Fruit fly (Drosophila melanogaster): ENCODE results near the gene CG8001.
A peak's percentile ranks its signal among the peaks of the same experiment; 100 is the strongest.

CG8001 gene

dm6 chr3L:1794164-1794942 lies 38.4 kb downstream of the CG8001 start (continued):
- TF ChIP-seq amos (GFP tag; IDR thresholded peaks at IDR 0.05; ENCODE audit: partially characterized antibody), result no peak; the same call in 1 of the 2 replicates
- TF ChIP-seq CG4730 (GFP tag; IDR thresholded peaks at IDR 0.05), result no peak
- no peak for TF ChIP-seq CG17328 (GFP tag; IDR thresholded peaks at IDR 0.05)
- TF ChIP-seq Ada2b (GFP tag; IDR thresholded peaks at IDR 0.05), result no peak
- peak; percentile 9 for TF ChIP-seq kah (GFP tag; optimal IDR thresholded peaks at IDR 0.05)
- TF ChIP-seq CG7556 (GFP tag; optimal IDR thresholded peaks at IDR 0.05), result no peak
- no peak for TF ChIP-seq D19B (GFP tag; optimal IDR thresholded peaks at IDR 0.05)
- TF ChIP-seq CG13123 (GFP tag; optimal IDR thresholded peaks at IDR 0.05), result no peak
- peak; percentile 31; the same call in 1 of the 2 replicates for TF ChIP-seq Xrp1 (GFP tag; IDR thresholded peaks at IDR 0.05)
- no peak for TF ChIP-seq lbe (GFP tag; optimal IDR thresholded peaks at IDR 0.05)
- TF ChIP-seq Spps (tag; optimal IDR thresholded peaks at IDR 0.05), result no peak
- peak; percentile 34; the same call in 1 of the 2 replicates for TF ChIP-seq CG11247 (GFP tag; IDR thresholded peaks at IDR 0.05)
- peak in 1 of 2 experiments; percentile 23 for TF ChIP-seq insv (GFP tag; optimal IDR thresholded peaks at IDR 0.05)
- TF ChIP-seq B-H2 (GFP tag; optimal IDR thresholded peaks at IDR 0.05), result peak; percentile 84
- peak; percentile 49 for TF ChIP-seq CG15514 (GFP tag; optimal IDR thresholded peaks at IDR 0.05)
- no peak for TF ChIP-seq Dp (GFP tag; optimal IDR thresholded peaks at IDR 0.05)
- peak; percentile 21 for TF ChIP-seq Abd-B (GFP tag; optimal IDR thresholded peaks at IDR 0.05)
- no peak; the same call in 2 of the 3 replicates for TF ChIP-seq CG34224 (GFP tag; IDR thresholded peaks at IDR 0.05; ENCODE audit: partially characterized antibody)
- no peak for TF ChIP-seq phol (tag; optimal IDR thresholded peaks at IDR 0.05)
- peak; percentile 18; the same call in 1 of the 2 replicates for TF ChIP-seq ttk (GFP tag; IDR thresholded peaks at IDR 0.05)
- TF ChIP-seq Trl (optimal IDR thresholded peaks at IDR 0.05), result peak; percentile 86 to 97
- TF ChIP-seq Trl (GFP tag; optimal IDR thresholded peaks at IDR 0.05), result peak; percentile 8
- TF ChIP-seq CG2678 (tag; optimal IDR thresholded peaks at IDR 0.05), result peak; percentile 42
- TF ChIP-seq BEAF-32 (GFP tag; optimal IDR thresholded peaks at IDR 0.05), result no peak
- TF ChIP-seq grau (tag; optimal IDR thresholded peaks at IDR 0.05), result peak; percentile 3
- no peak; the same call in 1 of the 2 replicates for TF ChIP-seq onecut (GFP tag; IDR thresholded peaks at IDR 0.05)
- TF ChIP-seq Hr3 (GFP tag; optimal IDR thresholded peaks at IDR 0.05), result no peak
- no peak for TF ChIP-seq CG15011 (GFP tag; optimal IDR thresholded peaks at IDR 0.05)
- TF ChIP-seq ash1 (GFP tag; optimal IDR thresholded peaks at IDR 0.05), result peak; percentile 73
- TF ChIP-seq otp (GFP tag; IDR thresholded peaks at IDR 0.05), result peak; percentile 57; the same call in 1 of the 3 replicates
- TF ChIP-seq sens-2 (GFP tag; IDR thresholded peaks at IDR 0.05), result no peak
- peak; percentile 77 for TF ChIP-seq Atf3 (GFP tag; optimal IDR thresholded peaks at IDR 0.05)
- peak; percentile 78 for TF ChIP-seq lab (GFP tag; optimal IDR thresholded peaks at IDR 0.05)
- TF ChIP-seq CG12104 (GFP tag; optimal IDR thresholded peaks at IDR 0.05), result peak; percentile 14
- TF ChIP-seq CG6254 (GFP tag; optimal IDR thresholded peaks at IDR 0.05), result no peak
- no peak for TF ChIP-seq sr (GFP tag; IDR thresholded peaks at IDR 0.05)
- peak; percentile 63 for TF ChIP-seq CG1832 (GFP tag; optimal IDR thresholded peaks at IDR 0.05)
- peak; percentile 52 for TF ChIP-seq salm (tag; optimal IDR thresholded peaks at IDR 0.05)
- TF ChIP-seq CkIIα-i1 (GFP tag; IDR thresholded peaks at IDR 0.05), result no peak
- TF ChIP-seq tio (GFP tag; optimal IDR thresholded peaks at IDR 0.05), result no peak
- no peak for TF ChIP-seq Antp (GFP tag; optimal IDR thresholded peaks at IDR 0.05)
- no peak for TF ChIP-seq mam (GFP tag; optimal IDR thresholded peaks at IDR 0.05)
- TF ChIP-seq CG5953 (GFP tag; IDR thresholded peaks at IDR 0.05), result no peak
- TF ChIP-seq zfh2 (GFP tag; optimal IDR thresholded peaks at IDR 0.05), result no peak
- TF ChIP-seq Nf-YA (GFP tag; IDR thresholded peaks at IDR 0.05), result no peak
- TF ChIP-seq CG8944 (GFP tag; optimal IDR thresholded peaks at IDR 0.05), result no peak
- peak; percentile 62 for TF ChIP-seq Ets97D (GFP tag; optimal IDR thresholded peaks at IDR 0.05)
- peak; percentile 41; the same call in 2 of the 3 replicates for TF ChIP-seq CG2199 (GFP tag; IDR thresholded peaks at IDR 0.05)
- no peak for TF ChIP-seq twi (tag; optimal IDR thresholded peaks at IDR 0.05)
- TF ChIP-seq disco-r (GFP tag; optimal IDR thresholded peaks at IDR 0.05), result no peak
